Fruit fly (Drosophila melanogaster): ENCODE results near the gene IFT52.

IFT52 gene

DNA sequence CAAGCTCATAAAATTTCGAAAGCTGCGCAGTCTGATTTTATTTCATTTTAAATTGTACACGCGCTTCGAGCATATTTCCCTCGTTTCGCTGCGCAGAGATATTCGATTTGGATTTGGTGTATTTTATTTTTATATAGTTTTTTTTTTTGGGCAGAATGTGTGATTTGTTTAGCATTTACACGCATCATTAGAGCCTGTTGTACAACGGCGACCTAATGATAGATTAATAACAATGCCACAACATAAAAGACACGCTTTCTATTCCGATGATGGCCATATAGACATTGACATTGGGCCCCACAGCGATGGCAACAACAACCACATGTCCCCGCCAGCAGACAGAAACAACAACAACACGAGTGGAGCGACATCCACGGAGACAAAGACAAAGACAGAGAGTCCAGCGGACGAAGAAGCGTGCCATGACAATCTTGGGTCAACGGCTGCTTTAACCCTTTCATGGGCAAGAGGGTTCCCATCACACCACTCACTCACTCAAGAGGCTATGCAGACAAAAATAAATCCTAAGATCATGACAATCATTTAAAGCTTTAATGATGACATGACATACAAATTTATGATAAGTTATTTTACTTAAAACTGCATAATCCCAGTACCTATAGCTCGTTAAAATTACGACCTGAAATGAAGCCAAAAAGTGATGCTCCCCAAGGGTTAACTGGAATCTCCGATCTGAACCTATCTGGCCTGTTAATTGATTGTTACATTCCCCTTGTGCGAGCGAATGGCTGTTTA is 4.1 kb downstream of the IFT52 start:
- TF ChIP-seq ovo (GFP tag; optimal IDR thresholded peaks at IDR 0.05) (no peak), bab1 (GFP tag; optimal IDR thresholded peaks at IDR 0.05) (no peak), Crg-1 (GFP tag; optimal IDR thresholded peaks at IDR 0.05) (no peak), Clk (GFP tag; optimal IDR thresholded peaks at IDR 0.05) (no peak), tj (GFP tag; optimal IDR thresholded peaks at IDR 0.05) (no peak), cnc (optimal IDR thresholded peaks at IDR 0.05) (no peak), kay (GFP tag; ENCODE audit: borderline replicate concordance) (no peak), CG7101 (tag; optimal IDR thresholded peaks at IDR 0.05) (no peak), CG1620 (GFP tag; optimal IDR thresholded peaks at IDR 0.05) (no peak)

DNA sequence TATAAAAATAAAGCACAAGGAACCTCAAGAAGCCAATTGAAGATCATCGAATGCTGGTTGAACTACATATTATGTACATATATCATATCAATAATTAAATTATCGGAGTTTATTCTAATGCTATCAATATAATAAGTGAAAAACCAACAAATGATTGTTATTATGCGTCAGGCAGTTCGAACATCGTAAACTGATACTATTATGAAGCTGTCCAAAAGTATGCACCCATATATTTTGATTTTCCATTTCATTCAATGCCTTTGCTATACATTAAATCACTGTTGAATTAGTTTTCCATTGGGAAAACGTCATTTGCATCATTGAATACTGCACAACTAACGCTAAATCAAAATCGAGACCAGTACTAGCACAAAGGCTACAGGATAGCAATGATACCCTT is 5.0 kb downstream of the IFT52 start:
- no peak for TF ChIP-seq ovo (GFP tag; optimal IDR thresholded peaks at IDR 0.05)
- no peak for TF ChIP-seq CG12768 (GFP tag; optimal IDR thresholded peaks at IDR 0.05)
- no peak for TF ChIP-seq CG7045 (GFP tag; optimal IDR thresholded peaks at IDR 0.05)
- no peak for TF ChIP-seq Hr96 (GFP tag; optimal IDR thresholded peaks at IDR 0.05)
- TF ChIP-seq toe (GFP tag; optimal IDR thresholded peaks at IDR 0.05), result no peak
- TF ChIP-seq Crg-1 (GFP tag; optimal IDR thresholded peaks at IDR 0.05), result no peak
- TF ChIP-seq Clk (GFP tag; optimal IDR thresholded peaks at IDR 0.05), result no peak

DNA sequence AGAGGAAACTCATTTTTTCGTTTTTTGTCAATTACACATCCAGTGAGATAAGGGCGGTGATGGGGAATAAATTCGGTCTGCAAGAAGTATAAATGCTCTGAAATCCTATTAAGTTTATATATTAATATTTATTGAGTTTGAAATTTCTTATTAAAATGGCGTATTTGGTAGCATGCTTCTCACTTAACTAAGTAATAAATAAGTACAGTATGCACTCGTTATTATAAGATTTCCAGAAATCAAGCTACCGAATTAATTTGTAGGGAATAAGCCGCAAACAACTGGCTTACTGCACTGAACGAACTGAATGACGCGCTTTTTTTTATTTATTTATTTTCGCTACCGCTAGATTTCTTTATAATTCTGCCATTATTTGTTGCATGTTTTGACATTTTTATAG is 5.8 kb downstream of the IFT52 start:
- no peak for TF ChIP-seq CG11617 (GFP tag; optimal IDR thresholded peaks at IDR 0.05)
- no peak for TF ChIP-seq toe (GFP tag; optimal IDR thresholded peaks at IDR 0.05)
- TF ChIP-seq CG7045 (GFP tag; optimal IDR thresholded peaks at IDR 0.05), result no peak
- TF ChIP-seq CG14711 (tag; optimal IDR thresholded peaks at IDR 0.05), result no peak
- no peak for TF ChIP-seq Crg-1 (GFP tag; optimal IDR thresholded peaks at IDR 0.05)
- TF ChIP-seq pad (GFP tag; optimal IDR thresholded peaks at IDR 0.05), result no peak
- no peak for TF ChIP-seq cic (GFP tag; optimal IDR thresholded peaks at IDR 0.05)
- no peak for TF ChIP-seq ovo (GFP tag; optimal IDR thresholded peaks at IDR 0.05)
- no peak for TF ChIP-seq bab1 (GFP tag; optimal IDR thresholded peaks at IDR 0.05)
- TF ChIP-seq Mnt (GFP tag; optimal IDR thresholded peaks at IDR 0.05), result no peak
- no peak for TF ChIP-seq CG5204 (GFP tag; optimal IDR thresholded peaks at IDR 0.05)
- TF ChIP-seq cnc (optimal IDR thresholded peaks at IDR 0.05), result no peak
- no peak for TF ChIP-seq CG12768 (GFP tag; optimal IDR thresholded peaks at IDR 0.05)

DNA sequence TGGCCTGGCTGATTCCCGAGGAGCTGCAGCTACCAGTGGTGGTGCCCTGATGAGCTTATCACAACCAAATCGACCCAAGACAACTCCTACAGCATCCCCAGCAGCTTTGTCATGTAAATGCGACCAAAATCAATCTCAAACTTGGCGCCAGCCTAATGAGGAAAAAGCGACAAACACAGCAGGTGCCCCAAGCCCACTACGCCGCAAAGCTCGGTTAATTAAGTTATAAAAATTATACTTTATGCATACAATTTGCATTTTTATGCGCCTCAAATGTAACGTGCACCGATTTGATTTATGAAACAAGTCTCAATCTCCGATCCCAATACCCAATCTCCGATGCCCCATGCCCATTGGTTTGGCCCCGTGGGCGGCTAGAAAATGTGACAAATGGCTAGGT is 6.5 kb downstream of the IFT52 start:
- TF ChIP-seq kay (GFP tag; ENCODE audit: borderline replicate concordance), result no peak
- TF ChIP-seq Mnt (GFP tag; optimal IDR thresholded peaks at IDR 0.05), result no peak
- TF ChIP-seq Clk (GFP tag; optimal IDR thresholded peaks at IDR 0.05), result no peak
- no peak for TF ChIP-seq CG5204 (GFP tag; optimal IDR thresholded peaks at IDR 0.05)
- TF ChIP-seq Crg-1 (GFP tag; optimal IDR thresholded peaks at IDR 0.05), result no peak
- no peak for TF ChIP-seq CG33017 (tag; optimal IDR thresholded peaks at IDR 0.05)
- no peak for TF ChIP-seq cic (GFP tag; optimal IDR thresholded peaks at IDR 0.05)
- TF ChIP-seq CG7101 (tag; optimal IDR thresholded peaks at IDR 0.05), result no peak
- TF ChIP-seq CG11617 (GFP tag; optimal IDR thresholded peaks at IDR 0.05), result no peak
- no peak for TF ChIP-seq CG1620 (GFP tag; optimal IDR thresholded peaks at IDR 0.05)
- no peak for TF ChIP-seq ovo (GFP tag; optimal IDR thresholded peaks at IDR 0.05)

DNA sequence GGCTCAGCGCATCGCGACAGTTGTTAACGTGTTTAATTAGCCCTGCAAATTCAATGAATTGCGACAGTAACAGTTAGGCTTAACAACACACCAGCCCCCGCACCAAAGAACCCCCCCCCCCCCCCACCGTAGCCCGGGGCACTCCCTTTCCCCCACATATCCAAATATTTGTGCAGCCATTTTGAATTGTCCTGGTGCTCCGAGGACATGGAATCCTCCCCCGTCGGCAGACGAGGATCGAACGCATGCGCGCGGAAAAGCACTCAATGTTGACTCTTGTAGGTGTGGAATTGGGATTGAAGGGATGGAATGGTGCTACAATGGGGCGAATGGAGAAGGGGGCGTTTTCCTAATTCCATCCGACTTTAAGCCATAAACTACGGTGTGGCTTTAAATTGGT is 9.3 kb downstream of the IFT52 start:
- TF ChIP-seq ovo (GFP tag; optimal IDR thresholded peaks at IDR 0.05) (no peak), CG1620 (GFP tag; optimal IDR thresholded peaks at IDR 0.05) (no peak), CG12768 (GFP tag; optimal IDR thresholded peaks at IDR 0.05) (no peak), kay (GFP tag; ENCODE audit: borderline replicate concordance) (no peak), CG11617 (GFP tag; optimal IDR thresholded peaks at IDR 0.05) (no peak), CG33017 (tag; optimal IDR thresholded peaks at IDR 0.05) (no peak), Clk (GFP tag; optimal IDR thresholded peaks at IDR 0.05) (no peak), cic (GFP tag; optimal IDR thresholded peaks at IDR 0.05) (no peak), tj (GFP tag; optimal IDR thresholded peaks at IDR 0.05) (no peak)

DNA sequence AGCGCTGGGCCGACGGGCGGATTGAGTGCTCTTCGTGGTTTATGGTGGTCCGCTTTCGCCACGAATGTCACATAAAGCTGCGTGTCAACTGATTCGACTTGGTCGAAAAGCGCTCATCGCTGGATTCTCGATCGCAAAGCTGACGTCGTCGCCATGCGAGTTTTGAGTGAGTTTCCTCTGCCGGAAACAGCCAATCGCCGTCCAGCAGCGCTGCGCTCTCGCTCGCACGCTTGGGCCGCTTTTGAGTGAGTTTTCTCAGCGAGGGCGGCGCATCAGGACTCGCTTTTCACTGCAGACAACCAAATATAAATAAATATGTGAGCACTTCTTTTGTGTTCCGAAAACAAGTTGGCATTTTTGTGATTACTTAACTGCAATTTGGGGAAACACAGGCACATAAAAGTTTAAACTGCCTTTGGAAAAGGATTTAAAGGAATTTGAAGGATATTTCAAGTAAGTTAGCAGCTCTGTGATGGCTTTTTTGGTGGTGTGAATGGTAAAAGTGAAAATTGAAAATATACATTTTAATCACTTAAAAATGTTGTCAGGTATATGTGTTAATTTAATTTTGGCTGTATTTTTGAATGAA is 10.3 kb downstream of the IFT52 start, which contains the start of gene eya:
eya (minus strand) TSS at position 94 of the 589 bp plus-strand sequence.
- TF ChIP-seq CG7101 (tag; optimal IDR thresholded peaks at IDR 0.05), result no peak
- no peak for TF ChIP-seq CG11617 (GFP tag; optimal IDR thresholded peaks at IDR 0.05)
- no peak for TF ChIP-seq Hr96 (GFP tag; optimal IDR thresholded peaks at IDR 0.05)
- no peak for TF ChIP-seq toe (GFP tag; optimal IDR thresholded peaks at IDR 0.05)
- TF ChIP-seq tj (GFP tag; optimal IDR thresholded peaks at IDR 0.05), result peak; percentile 24
- TF ChIP-seq kay (GFP tag; ENCODE audit: borderline replicate concordance), result peak; percentile 55
- TF ChIP-seq CG12768 (GFP tag; optimal IDR thresholded peaks at IDR 0.05), result no peak
- TF ChIP-seq CG33017 (tag; optimal IDR thresholded peaks at IDR 0.05), result no peak
- no peak for TF ChIP-seq CG5204 (GFP tag; optimal IDR thresholded peaks at IDR 0.05)
